Worm (Caenorhabditis elegans) whole organism, L4/young adult: Measurements from ENCODE around the gene W02A2.8.

Experiments
- W03F9.2 ChIP-seq: fragments of 150-350 bp; optimal IDR thresholded peaks from 2 replicates; lab custom pipeline; 2014; ENCODE audit warnings: missing biosample characterization, missing genetic modification characterization
- him-1 ChIP-seq: sonication (generic microtip); optimal IDR thresholded peaks from 2 replicates; lab custom pipeline; 2016; ENCODE audit warnings: missing genotype, missing genetic modification reagents, missing genetic modification characterization, missing compliant biosample characterization

DNA sequence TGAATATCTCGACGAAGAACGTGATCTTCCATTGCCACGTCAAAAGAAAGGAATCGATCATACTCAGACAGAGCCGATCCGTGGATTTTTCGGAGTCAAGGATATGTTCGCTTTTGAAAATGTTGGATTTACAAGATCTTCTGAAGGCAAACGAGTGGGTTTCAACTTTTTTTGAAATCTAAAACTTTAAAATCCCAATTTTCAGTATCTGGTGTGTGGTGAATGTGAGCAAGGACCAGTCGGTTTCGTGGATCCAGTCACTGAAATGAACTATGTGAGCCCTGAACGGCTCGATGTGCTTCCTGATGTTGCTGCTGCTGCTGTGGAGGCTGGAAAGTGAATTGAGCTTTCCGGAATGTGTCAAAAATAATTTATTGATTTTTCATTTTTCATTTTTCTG lies 28.5 kb upstream of the W02A2.8 start, which contains the start of gene lsm-3:
- no peak for TF ChIP-seq W03F9.2
- TF ChIP-seq him-1 (tag; lab: Kevin White, UChicago), result no peak
